Fruit fly (Drosophila melanogaster): ENCODE measurements around the gene Fer2LCH.

The Fer2LCH gene

dm6 chr3R:30388215-30388871, 739 bp downstream of the Fer2LCH start:
- TF ChIP-seq Sp1 (GFP tag; optimal IDR thresholded peaks at IDR 0.05) (peak; percentile 96), dl (GFP tag; optimal IDR thresholded peaks at IDR 0.05; ENCODE audit: insufficient read depth in 1 of 2, partially characterized antibody in 2 of 2) (peak; percentile 19 to 78), Vsx2 (GFP tag; optimal IDR thresholded peaks at IDR 0.05; ENCODE audit: partially characterized antibody) (peak; percentile 76), Jra (GFP tag; optimal IDR thresholded peaks at IDR 0.05) (peak; percentile 91), Hr83 (GFP tag; optimal IDR thresholded peaks at IDR 0.05; ENCODE audit: poor library complexity, severe bottlenecking) (peak; percentile 81), HLH106 (tag; optimal IDR thresholded peaks at IDR 0.05) (peak; percentile 94), pan (optimal IDR thresholded peaks at IDR 0.05) (no peak), ey (GFP tag; optimal IDR thresholded peaks at IDR 0.05) (peak; percentile 96), N (GFP tag; optimal IDR thresholded peaks at IDR 0.05) (no peak), Dif (GFP tag; optimal IDR thresholded peaks at IDR 0.05; ENCODE audit: partially characterized antibody) (peak; percentile 74), sage (GFP tag; optimal IDR thresholded peaks at IDR 0.05) (peak; percentile 70), tai (GFP tag; optimal IDR thresholded peaks at IDR 0.05) (peak; percentile 88), Hnf4 (GFP tag; optimal IDR thresholded peaks at IDR 0.05) (peak; percentile 72), Myc (optimal IDR thresholded peaks at IDR 0.05) (no peak), CG32264 (GFP tag; optimal IDR thresholded peaks at IDR 0.05) (peak; percentile 62), dmrt93B (GFP tag; optimal IDR thresholded peaks at IDR 0.05) (peak; percentile 98), psq (GFP tag; optimal IDR thresholded peaks at IDR 0.05) (peak; percentile 93), Dfd (GFP tag; optimal IDR thresholded peaks at IDR 0.05) (no peak), jim (GFP tag; optimal IDR thresholded peaks at IDR 0.05) (no peak), OdsH (GFP tag; optimal IDR thresholded peaks at IDR 0.05) (peak; percentile 93), usp (GFP tag; optimal IDR thresholded peaks at IDR 0.05) (peak; percentile 4), GATAd (GFP tag; optimal IDR thresholded peaks at IDR 0.05) (peak; percentile 81), CrebA (GFP tag; optimal IDR thresholded peaks at IDR 0.05; ENCODE audit: borderline replicate concordance) (no peak), foxo (GFP tag; optimal IDR thresholded peaks at IDR 0.05) (peak; percentile 61 to 96), h (GFP tag; optimal IDR thresholded peaks at IDR 0.05) (peak; percentile 90), Abd-B (GFP tag; optimal IDR thresholded peaks at IDR 0.05) (no peak), rgr (GFP tag; optimal IDR thresholded peaks at IDR 0.05) (peak; percentile 92), brk (GFP tag; optimal IDR thresholded peaks at IDR 0.05) (no peak), Rel (GFP tag; optimal IDR thresholded peaks at IDR 0.05) (peak; percentile 55), Rel (tag; optimal IDR thresholded peaks at IDR 0.05) (peak; percentile 33), Hr78 (GFP tag; optimal IDR thresholded peaks at IDR 0.05) (no peak), dsf (GFP tag; optimal IDR thresholded peaks at IDR 0.05; ENCODE audit: borderline replicate concordance) (peak; percentile 60), CG9705 (GFP tag; optimal IDR thresholded peaks at IDR 0.05) (peak; percentile 94), Mio (GFP tag; optimal IDR thresholded peaks at IDR 0.05) (peak; percentile 74), fru (GFP tag; optimal IDR thresholded peaks at IDR 0.05) (peak; percentile 95), sv (GFP tag; optimal IDR thresholded peaks at IDR 0.05) (peak; percentile 93), br (GFP tag; optimal IDR thresholded peaks at IDR 0.05) (peak; percentile 94), lola (GFP tag; optimal IDR thresholded peaks at IDR 0.05) (no peak), woc (GFP tag; optimal IDR thresholded peaks at IDR 0.05) (peak; percentile 95)

- no peak for TF ChIP-seq pan (optimal IDR thresholded peaks at IDR 0.05)
- TF ChIP-seq dl (GFP tag; optimal IDR thresholded peaks at IDR 0.05; ENCODE audit: insufficient read depth in 1 of 2, partially characterized antibody in 2 of 2) = peak; percentile 39 to 79
- TF ChIP-seq sage (GFP tag; optimal IDR thresholded peaks at IDR 0.05) = peak; percentile 53
- TF ChIP-seq Dif (GFP tag; optimal IDR thresholded peaks at IDR 0.05; ENCODE audit: partially characterized antibody) = peak; percentile 83
- no peak for TF ChIP-seq Dfd (GFP tag; optimal IDR thresholded peaks at IDR 0.05)
- TF ChIP-seq brk (GFP tag; optimal IDR thresholded peaks at IDR 0.05) = peak; percentile 29
- peak; percentile 36 for TF ChIP-seq Hr83 (GFP tag; optimal IDR thresholded peaks at IDR 0.05; ENCODE audit: poor library complexity, severe bottlenecking)
- TF ChIP-seq CrebA (GFP tag; optimal IDR thresholded peaks at IDR 0.05; ENCODE audit: borderline replicate concordance) = peak; percentile 11
Measured at dm6 chr3R:30389096-30389495, 1.5 kb downstream of the Fer2LCH start.

Measured in whole organism, wandering third instar larva.